Worm (Caenorhabditis elegans) whole organism, late embryonic: ENCODE results near the gene ZK892.3.

Experiments
- C08G9.2 ChIP-seq: sonication (generic microtip); optimal IDR thresholded peaks from 2 replicates; lab custom pipeline; 2016; ENCODE audit warnings: mild to moderate bottlenecking, missing genetic modification characterization, moderate library complexity, missing compliant biosample characterization
- C38D4.7 ChIP-seq: fragments of 200-800 bp; sonication (Bioruptor generic); optimal IDR thresholded peaks from 2 replicates; lab custom pipeline; 2018; ENCODE audit warnings: mild to moderate bottlenecking, missing genetic modification characterization, moderate library complexity, missing compliant biosample characterization
- T23F11.4 ChIP-seq: fragments of 200-800 bp; sonication (Bioruptor generic); optimal IDR thresholded peaks from 2 replicates; lab custom pipeline; 2018; ENCODE audit warnings: mild to moderate bottlenecking, missing genetic modification characterization, missing compliant biosample characterization
- ahr-1 ChIP-seq: sonication (generic microtip); optimal IDR thresholded peaks from 2 replicates; lab custom pipeline; 2016; ENCODE audit warnings: missing genetic modification characterization, missing compliant biosample characterization
- ama-1 ChIP-seq: fragments of 150-350 bp; optimal IDR thresholded peaks from 2 replicates; lab custom pipeline; 2014
- ceh-14 ChIP-seq: sonication (generic microtip); optimal IDR thresholded peaks from 2 replicates; lab custom pipeline; 2016; ENCODE audit warnings: missing genotype, missing genetic modification characterization, missing compliant biosample characterization
- ceh-18 ChIP-seq: sonication (generic microtip); optimal IDR thresholded peaks from 2 replicates; lab custom pipeline; 2016; ENCODE audit warnings: missing genetic modification characterization, missing compliant biosample characterization
- ceh-2 ChIP-seq: sonication (generic microtip); optimal IDR thresholded peaks from 2 replicates; lab custom pipeline; 2016; ENCODE audit warnings: missing genotype, missing genetic modification characterization, missing compliant biosample characterization
- ceh-31 ChIP-seq: sonication (generic microtip); optimal IDR thresholded peaks from 2 replicates; lab custom pipeline; 2016; ENCODE audit warnings: missing genetic modification characterization, missing compliant biosample characterization
- ceh-9 ChIP-seq: sonication (generic microtip); optimal IDR thresholded peaks from 2 replicates; lab custom pipeline; 2016; ENCODE audit warnings: mild to moderate bottlenecking, missing genetic modification characterization, inconsistent platforms, missing compliant biosample characterization
- che-1 ChIP-seq: sonication (generic microtip); optimal IDR thresholded peaks from 2 replicates; lab custom pipeline; 2016; ENCODE audit warnings: mild to moderate bottlenecking, missing genetic modification characterization, missing compliant biosample characterization
- dmd-4 ChIP-seq: sonication (generic microtip); optimal IDR thresholded peaks from 2 replicates; lab custom pipeline; 2016; ENCODE audit warnings: borderline replicate concordance, missing genetic modification characterization, missing compliant biosample characterization
- dve-1 ChIP-seq: sonication (generic microtip); optimal IDR thresholded peaks from 2 replicates; lab custom pipeline; 2017; ENCODE audit warnings: antibody characterized with exemption, mild to moderate bottlenecking, missing genetic modification characterization, missing compliant biosample characterization
- elt-2 ChIP-seq: sonication (generic microtip); optimal IDR thresholded peaks from 2 replicates; lab custom pipeline; 2016; ENCODE audit warnings: missing genetic modification reagents, missing genetic modification characterization, missing compliant biosample characterization
- elt-4 ChIP-seq: sonication (generic microtip); optimal IDR thresholded peaks from 2 replicates; lab custom pipeline; 2016; ENCODE audit warnings: missing genetic modification characterization, missing compliant biosample characterization
- ets-4 ChIP-seq: sonication (generic microtip); optimal IDR thresholded peaks from 2 replicates; lab custom pipeline; 2016; ENCODE audit warnings: missing genetic modification characterization, missing compliant biosample characterization
- fax-1 ChIP-seq: sonication (generic microtip); optimal IDR thresholded peaks from 2 replicates; lab custom pipeline; 2016; ENCODE audit warnings: missing genotype, missing genetic modification characterization, missing compliant biosample characterization
- fkh-10 ChIP-seq: fragments of 150-350 bp; optimal IDR thresholded peaks from 2 replicates; lab custom pipeline; 2014; ENCODE audit warnings: missing biosample characterization, missing genetic modification reagents, missing genetic modification characterization
- fkh-6 ChIP-seq: sonication (generic microtip); optimal IDR thresholded peaks from 2 replicates; lab custom pipeline; 2016; ENCODE audit warnings: missing genetic modification characterization, missing compliant biosample characterization
- hlh-13 ChIP-seq: fragments of 200-800 bp; sonication (Bioruptor generic); optimal IDR thresholded peaks from 2 replicates; lab custom pipeline; 2018; ENCODE audit warnings: mild to moderate bottlenecking, missing genetic modification characterization, missing compliant biosample characterization
- hlh-15 ChIP-seq: sonication (generic microtip); optimal IDR thresholded peaks from 2 replicates; lab custom pipeline; 2016; ENCODE audit warnings: missing genetic modification characterization, missing compliant biosample characterization
- hlh-8 ChIP-seq: sonication (generic microtip); optimal IDR thresholded peaks from 2 replicates; lab custom pipeline; 2016; ENCODE audit warnings: missing genotype, missing genetic modification characterization, missing compliant biosample characterization
- nfya-1 ChIP-seq: sonication (generic microtip); optimal IDR thresholded peaks from 2 replicates; lab custom pipeline; 2017; ENCODE audit warnings: missing genetic modification characterization, mild to moderate bottlenecking, missing compliant biosample characterization, antibody characterized with exemption, moderate library complexity
- pat-9 ChIP-seq: fragments of 200-800 bp; sonication (Bioruptor generic); optimal IDR thresholded peaks from 2 replicates; lab custom pipeline; 2018; ENCODE audit warnings: mild to moderate bottlenecking, missing genetic modification characterization, moderate library complexity, missing compliant biosample characterization
- pax-1 ChIP-seq: fragments of 150-350 bp; optimal IDR thresholded peaks from 2 replicates; lab custom pipeline; 2014; ENCODE audit warnings: missing biosample characterization, missing genetic modification characterization
- pha-4 ChIP-seq: fragments of 150-350 bp; optimal IDR thresholded peaks from 2 replicates; lab custom pipeline; 2018; ENCODE audit warnings: missing biosample characterization, missing genetic modification reagents, missing genetic modification characterization
- pqm-1 ChIP-seq: sonication (generic microtip); optimal IDR thresholded peaks from 2 replicates; lab custom pipeline; 2016; ENCODE audit warnings: missing genetic modification characterization, missing compliant biosample characterization
- pros-1 ChIP-seq: fragments of 150-350 bp; optimal IDR thresholded peaks from 2 replicates; lab custom pipeline; 2014; ENCODE audit warnings: missing biosample characterization, missing genetic modification reagents, missing genetic modification characterization
- ref-2 ChIP-seq: sonication (generic microtip); optimal IDR thresholded peaks from 2 replicates; lab custom pipeline; 2016; ENCODE audit warnings: missing genetic modification characterization, missing compliant biosample characterization
- sox-4 ChIP-seq: sonication (generic microtip); optimal IDR thresholded peaks from 2 replicates; lab custom pipeline; 2017; ENCODE audit warnings: mild to moderate bottlenecking, missing genetic modification characterization, inconsistent platforms, missing compliant biosample characterization
- syd-9 ChIP-seq: sonication (generic microtip); optimal IDR thresholded peaks from 2 replicates; lab custom pipeline; 2016; ENCODE audit warnings: mild to moderate bottlenecking, missing genetic modification characterization, moderate library complexity, missing compliant biosample characterization
- tbx-2 ChIP-seq: sonication (generic microtip); optimal IDR thresholded peaks from 2 replicates; lab custom pipeline; 2016; ENCODE audit warnings: missing genetic modification characterization, missing compliant biosample characterization
- tbx-7 ChIP-seq: sonication (generic microtip); optimal IDR thresholded peaks from 2 replicates; lab custom pipeline; 2016; ENCODE audit warnings: missing genotype, missing genetic modification characterization, missing compliant biosample characterization
- unc-42 ChIP-seq: sonication (generic microtip); optimal IDR thresholded peaks from 2 replicates; lab custom pipeline; 2016; ENCODE audit warnings: missing genotype, missing genetic modification characterization, missing compliant biosample characterization
- zip-5 ChIP-seq: sonication (generic microtip); optimal IDR thresholded peaks from 2 replicates; lab custom pipeline; 2016; ENCODE audit warnings: missing genetic modification characterization, missing compliant biosample characterization

The ZK892.3 gene

DNA sequence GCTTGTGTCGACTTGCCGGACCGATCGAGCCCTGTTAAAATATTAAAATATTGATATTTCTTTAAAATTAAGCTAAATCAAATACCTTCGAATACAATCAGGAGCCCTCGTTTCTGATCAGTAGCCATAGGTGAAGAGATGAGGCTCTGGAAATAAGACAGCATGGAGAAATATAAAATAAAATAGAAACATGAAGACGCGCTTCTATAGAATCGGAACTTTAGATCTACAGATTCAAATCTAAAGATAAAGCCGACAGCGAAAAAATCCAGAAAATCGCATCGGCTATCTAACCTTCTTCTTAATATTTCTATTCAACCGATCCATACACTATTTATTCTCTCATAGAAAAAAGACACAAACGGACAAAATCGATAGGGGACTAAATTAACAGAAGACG is 34.7 kb upstream of the ZK892.3 start, which contains the start of gene dtmk-1:
TSS of gene dtmk-1 (minus strand) at position 146 of the 400 bp plus-strand sequence.
- TF ChIP-seq ceh-9 (tag; lab: Kevin White, UChicago) (no peak), pat-9 (tag; lab: Kevin White, UChicago) (no peak), elt-4 (tag; lab: Kevin White, UChicago) (no peak), pros-1 (no peak), dmd-4 (tag; lab: Kevin White, UChicago) (no peak), sox-4 (tag; lab: Kevin White, UChicago) (no peak), ceh-14 (no peak), ama-1 (lab: Kevin White, UChicago) (no peak), zip-5 (tag; lab: Kevin White, UChicago) (no peak)

DNA sequence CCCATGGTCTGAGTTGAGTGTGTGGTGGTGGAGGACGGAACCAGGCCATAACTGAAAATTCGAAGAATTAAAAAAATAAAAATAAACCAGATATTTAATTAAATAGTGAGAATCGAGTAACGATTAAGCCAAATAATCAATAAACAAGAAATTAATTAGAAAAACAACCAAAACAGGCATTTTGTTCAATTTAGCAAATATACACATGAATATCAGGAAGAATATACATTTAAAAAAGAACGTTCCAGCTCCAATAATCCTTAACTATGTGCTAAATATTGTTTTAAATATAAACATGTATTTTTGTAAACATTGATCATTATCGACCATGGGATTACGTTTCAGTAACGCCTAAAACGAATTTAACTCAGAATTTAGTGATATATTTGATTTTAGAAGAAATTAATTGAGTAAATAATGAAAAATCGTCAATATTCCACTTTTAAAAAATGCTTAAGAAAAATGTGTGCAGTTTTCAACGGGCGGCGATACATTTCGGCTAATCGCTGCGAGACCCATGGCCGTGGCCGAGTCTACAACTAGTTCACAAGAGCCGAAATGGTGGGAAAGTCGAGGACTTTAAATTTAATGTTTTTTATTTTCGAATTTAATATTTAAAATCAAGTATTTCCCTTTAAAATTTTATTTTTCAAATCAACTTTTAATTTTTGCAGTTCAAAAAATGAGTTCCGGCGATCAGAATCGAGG is 33.5 kb upstream of the ZK892.3 start, which contains the start of the genes R53.4 and psf-1:
TSS of gene R53.4 (minus strand) at position 51 of the 708 bp plus-strand sequence.
TSS of gene psf-1 (plus strand) at position 675 of the 708 bp plus-strand sequence.
- TF ChIP-seq ref-2 (tag; lab: Kevin White, UChicago) (no peak), dve-1 (tag; lab: Kevin White, UChicago) (no peak), fkh-10 (GFP tag; lab: Kevin White, UChicago) (no peak), pros-1 (no peak), ceh-31 (tag; lab: Kevin White, UChicago) (peak; percentile 86), ceh-18 (tag; lab: Kevin White, UChicago) (no peak), pax-1 (tag; lab: Kevin White, UChicago) (no peak), elt-2 (peak; percentile 20), tbx-7 (tag; lab: Kevin White, UChicago) (peak; percentile 50), tbx-2 (peak; percentile 83), pqm-1 (tag; lab: Kevin White, UChicago) (no peak), ceh-2 (tag; lab: Kevin White, UChicago) (peak; percentile 75), ets-4 (peak; percentile 69), C38D4.7 (GFP tag; lab: Kevin White, UChicago) (no peak), fax-1 (tag; lab: Kevin White, UChicago) (no peak), C08G9.2 (peak; percentile 74), unc-42 (peak; percentile 25), che-1 (tag; lab: Kevin White, UChicago) (no peak), ahr-1 (tag; lab: Kevin White, UChicago) (peak; percentile 21), hlh-8 (tag; lab: Kevin White, UChicago) (peak; percentile 43), fkh-6 (tag; lab: Kevin White, UChicago) (no peak)

DNA sequence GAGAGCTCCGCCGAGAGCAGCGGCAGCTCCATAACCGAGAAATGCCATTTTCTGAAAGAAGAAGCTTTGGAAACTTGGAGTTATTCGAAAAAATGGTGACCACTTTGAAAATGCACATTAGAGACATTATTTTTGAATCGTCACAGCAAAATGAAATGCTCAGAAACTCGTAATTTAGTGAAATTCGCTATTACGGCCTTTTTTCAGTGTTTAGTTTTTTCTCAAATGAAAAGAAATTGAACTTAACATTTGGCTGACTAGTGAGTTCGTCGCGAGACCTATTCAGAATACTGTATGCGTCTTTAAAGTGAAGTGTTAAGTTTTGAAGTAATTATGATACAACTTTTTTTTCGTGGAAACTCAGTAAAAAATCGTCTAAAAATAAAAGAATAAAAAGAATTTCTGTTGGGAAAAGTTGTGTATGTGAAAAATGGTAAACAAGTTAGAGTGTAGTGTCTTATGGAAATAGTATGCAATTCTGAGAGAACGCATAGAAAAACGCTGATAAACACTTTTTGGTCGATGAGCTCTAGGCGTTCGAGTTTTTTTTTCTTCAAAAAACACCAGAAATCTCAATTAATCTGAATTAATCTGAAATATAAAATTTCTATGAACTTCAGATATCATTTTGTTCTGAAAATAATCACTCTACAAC is 31.1 kb upstream of the ZK892.3 start, which contains the start of gene R53.5:
TSS of gene R53.5 (minus strand) at position 51 of the 655 bp plus-strand sequence.
- TF ChIP-seq pqm-1 (tag; lab: Kevin White, UChicago) (no peak), hlh-13 (no peak), syd-9 (tag; lab: Kevin White, UChicago) (no peak), ceh-31 (tag; lab: Kevin White, UChicago) (no peak), pha-4 (tag; lab: Kevin White, UChicago) (no peak), T23F11.4 (GFP tag; lab: Kevin White, UChicago) (no peak), ceh-14 (no peak), hlh-15 (no peak), che-1 (tag; lab: Kevin White, UChicago) (no peak), dmd-4 (tag; lab: Kevin White, UChicago) (no peak), nfya-1 (tag; lab: Kevin White, UChicago) (no peak)
